Fruit fly (Drosophila melanogaster) whole organism, embryonic: Measurements from ENCODE around the gene CG7565.

Source experiments
- Blimp-1 ChIP-seq: fragments of 200-800 bp; sonication (Bioruptor generic); optimal IDR thresholded peaks from 3 replicates; lab custom pipeline; 2018; ENCODE audit warnings: missing biosample characterization, missing genetic modification characterization, mild to moderate bottlenecking, moderate library complexity, missing genetic modification reagents
- CG10274 ChIP-seq: fragments of 200-800 bp; sonication (Bioruptor generic); optimal IDR thresholded peaks from 3 replicates; lab custom pipeline; 2017; ENCODE audit warnings: missing biosample characterization, mild to moderate bottlenecking, missing genetic modification characterization
- CG10321 ChIP-seq: fragments of 200-800 bp; sonication (Bioruptor generic); IDR thresholded peaks from 2 replicates; pipeline ENCODE4 v1.3.6; 2022; ENCODE audit warnings: missing biosample characterization, missing genetic modification characterization
- CG11456 ChIP-seq: fragments of 200-800 bp; sonication (Bioruptor generic); IDR thresholded peaks from 3 replicates; pipeline ENCODE4 v1.3.6; 2022; ENCODE audit warnings: missing biosample characterization, missing genetic modification characterization
- CG12071 ChIP-seq: fragments of 200-800 bp; sonication (Bioruptor generic); optimal IDR thresholded peaks from 3 replicates; lab custom pipeline; 2018; ENCODE audit warnings: missing biosample characterization, mild to moderate bottlenecking, missing genetic modification characterization
- CG13624 ChIP-seq: fragments of 200-800 bp; sonication (Bioruptor generic); optimal IDR thresholded peaks from 2 replicates; lab custom pipeline; 2016; ENCODE audit warnings: missing biosample characterization, missing genetic modification characterization
- CG14050 ChIP-seq: fragments of 200-800 bp; sonication (Bioruptor generic); IDR thresholded peaks from 3 replicates; pipeline ENCODE4 v1.3.6; 2022; ENCODE audit warnings: missing biosample characterization, missing genetic modification characterization
- CG14965 ChIP-seq: fragments of 200-800 bp; sonication (Bioruptor generic); optimal IDR thresholded peaks from 2 replicates; lab custom pipeline; 2016; ENCODE audit warnings: missing biosample characterization, missing genetic modification characterization, borderline replicate concordance
- CG1529 ChIP-seq: fragments of 200-800 bp; sonication (Bioruptor generic); optimal IDR thresholded peaks from 3 replicates; lab custom pipeline; 2018; ENCODE audit warnings: missing biosample characterization, missing genetic modification characterization
- CG1647 ChIP-seq: fragments of 200-800 bp; sonication (Bioruptor generic); optimal IDR thresholded peaks from 3 replicates; lab custom pipeline; 2016; ENCODE audit warnings: missing biosample characterization, missing genetic modification characterization
- CG17328 ChIP-seq: fragments of 200-800 bp; sonication (Bioruptor generic); IDR thresholded peaks from 2 replicates; pipeline ENCODE4 v1.3.6; 2022; ENCODE audit warnings: missing biosample characterization, missing genetic modification characterization
- CG17361 ChIP-seq: fragments of 200-800 bp; sonication (Bioruptor generic); IDR thresholded peaks from 3 replicates; pipeline ENCODE4 v1.3.6; 2022; ENCODE audit warnings: missing biosample characterization, missing genetic modification characterization
- CG18262 ChIP-seq: fragments of 200-800 bp; optimal IDR thresholded peaks from 3 replicates; lab custom pipeline; 2019; ENCODE audit warnings: missing biosample characterization, mild to moderate bottlenecking, missing genetic modification characterization, moderate library complexity
- CG2875 ChIP-seq: fragments of 200-800 bp; sonication (Bioruptor generic); optimal IDR thresholded peaks from 2 replicates; lab custom pipeline; 2017; ENCODE audit warnings: missing biosample characterization, mild to moderate bottlenecking, missing genetic modification characterization, missing genetic modification reagents
- CG30403 ChIP-seq: fragments of 200-800 bp; sonication (Bioruptor generic); optimal IDR thresholded peaks from 3 replicates; lab custom pipeline; 2016; ENCODE audit warnings: missing biosample characterization, missing genetic modification characterization
- CG31388 ChIP-seq: fragments of 200-800 bp; sonication (Bioruptor generic); optimal IDR thresholded peaks from 2 replicates; lab custom pipeline; 2016; ENCODE audit warnings: missing biosample characterization, missing genetic modification characterization
- CG34422 ChIP-seq: fragments of 200-800 bp; sonication (Bioruptor generic); IDR thresholded peaks from 3 replicates; pipeline ENCODE4 v1.3.6; 2022; ENCODE audit warnings: missing biosample characterization, missing genetic modification characterization
- CG3847 ChIP-seq: fragments of 200-800 bp; sonication (Bioruptor generic); IDR thresholded peaks from 2 replicates; pipeline ENCODE4 v1.3.6; 2022; ENCODE audit warnings: missing biosample characterization, missing genetic modification characterization
- CG4730 ChIP-seq: fragments of 200-800 bp; sonication (Bioruptor generic); IDR thresholded peaks from 2 replicates; pipeline ENCODE4 v1.3.6; 2022; ENCODE audit warnings: missing biosample characterization, missing genetic modification characterization
- CG6254 ChIP-seq: fragments of 200-800 bp; sonication (Bioruptor generic); optimal IDR thresholded peaks from 3 replicates; lab custom pipeline; 2017; ENCODE audit warnings: mild to moderate bottlenecking, missing biosample characterization, missing genetic modification reagents, missing genetic modification characterization
- CG6765 ChIP-seq: fragments of 200-800 bp; sonication (Bioruptor generic); optimal IDR thresholded peaks from 3 replicates; lab custom pipeline; 2017; ENCODE audit warnings: missing biosample characterization, mild to moderate bottlenecking, missing genetic modification characterization
- CG7357 ChIP-seq: fragments of 200-800 bp; sonication (Bioruptor generic); IDR thresholded peaks from 3 replicates; pipeline ENCODE4 v1.3.6; 2022; ENCODE audit warnings: missing biosample characterization, missing genetic modification characterization
- CG8290 ChIP-seq, 3 experiments: fragments of 200-800 bp; sonication (Bioruptor generic); optimal IDR thresholded peaks; 2 replicates each; lab custom pipeline; 2016 to 2019; ENCODE audit warnings: missing biosample characterization in 3 of 3, missing genetic modification characterization in 3 of 3, mild to moderate bottlenecking in 2 of 3, moderate library complexity in 1 of 3
- CG9437 ChIP-seq: fragments of 200-800 bp; sonication (Bioruptor generic); optimal IDR thresholded peaks from 2 replicates; lab custom pipeline; 2018; ENCODE audit warnings: missing biosample characterization, mild to moderate bottlenecking, missing genetic modification characterization
- CrebB ChIP-seq: fragments of 200-800 bp; sonication (Bioruptor generic); optimal IDR thresholded peaks from 3 replicates; lab custom pipeline; 2018; ENCODE audit warnings: missing biosample characterization, mild to moderate bottlenecking, missing genetic modification characterization
- Dek ChIP-seq: fragments of 200-800 bp; sonication (Bioruptor generic); optimal IDR thresholded peaks from 3 replicates; lab custom pipeline; 2019; ENCODE audit warnings: missing biosample characterization, mild to moderate bottlenecking, missing genetic modification characterization, moderate library complexity
- Dip2 ChIP-seq: fragments of 200-800 bp; sonication (Bioruptor generic); IDR thresholded peaks from 2 replicates; pipeline ENCODE4 v1.3.6; 2022; ENCODE audit warnings: missing biosample characterization, missing genetic modification characterization
- Gug ChIP-seq: fragments of 200-800 bp; sonication (Bioruptor generic); IDR thresholded peaks from 4 replicates; pipeline ENCODE4 v1.3.6; 2022; ENCODE audit warnings: missing biosample characterization, missing genetic modification characterization
- Lpt ChIP-seq: fragments of >200 bp; optimal IDR thresholded peaks from 2 replicates; lab custom pipeline; 2018; ENCODE audit warnings: missing biosample characterization, missing genetic modification characterization
- MTF-1 ChIP-seq: fragments of 200-800 bp; sonication (Bioruptor generic); optimal IDR thresholded peaks from 2 replicates; lab custom pipeline; 2018; ENCODE audit warnings: missing biosample characterization, mild to moderate bottlenecking, missing genetic modification characterization, borderline replicate concordance
- NC2α ChIP-seq: fragments of 200-800 bp; sonication (Bioruptor generic); optimal IDR thresholded peaks from 2 replicates; lab custom pipeline; 2016; ENCODE audit warnings: missing biosample characterization, missing genetic modification characterization
- Optix ChIP-seq: fragments of 200-800 bp; sonication (Bioruptor generic); IDR thresholded peaks from 3 replicates; pipeline ENCODE4 v1.3.6; 2022; ENCODE audit warnings: missing biosample characterization, missing genetic modification characterization
- Sox100B ChIP-seq: fragments of 200-800 bp; sonication (Bioruptor generic); optimal IDR thresholded peaks from 3 replicates; lab custom pipeline; 2018; ENCODE audit warnings: missing biosample characterization, mild to moderate bottlenecking, missing genetic modification characterization
- Sry-β ChIP-seq: fragments of 200-800 bp; sonication (Bioruptor generic); optimal IDR thresholded peaks from 2 replicates; lab custom pipeline; 2018; ENCODE audit warnings: missing biosample characterization, mild to moderate bottlenecking, missing genetic modification characterization, moderate library complexity
- btn ChIP-seq: fragments of 200-800 bp; sonication (Bioruptor generic); optimal IDR thresholded peaks from 2 replicates; lab custom pipeline; 2016; ENCODE audit warnings: missing biosample characterization, missing genetic modification characterization
- cas ChIP-seq: fragments of 200-800 bp; sonication (Bioruptor generic); IDR thresholded peaks from 2 replicates; pipeline ENCODE4 v1.3.6; 2022; ENCODE audit warnings: missing biosample characterization, missing genetic modification characterization
- caup ChIP-seq: fragments of 200-800 bp; sonication (Bioruptor generic); optimal IDR thresholded peaks from 3 replicates; lab custom pipeline; 2017; ENCODE audit warnings: missing biosample characterization, mild to moderate bottlenecking, missing genetic modification characterization, moderate library complexity; ENCODE audit not compliant: severe bottlenecking
- grn ChIP-seq: fragments of 200-800 bp; sonication (Bioruptor generic); optimal IDR thresholded peaks from 3 replicates; lab custom pipeline; 2017; ENCODE audit warnings: missing biosample characterization, missing genetic modification characterization
- nerfin-2 ChIP-seq: fragments of 200-800 bp; sonication (Bioruptor generic); IDR thresholded peaks from 2 replicates; pipeline ENCODE4 v1.3.6; 2022; ENCODE audit warnings: missing biosample characterization, missing genetic modification characterization; ENCODE audit not compliant: partially characterized antibody
- otp ChIP-seq: fragments of 200-800 bp; sonication (Bioruptor generic); IDR thresholded peaks from 3 replicates; pipeline ENCODE4, ENCODE4 v1.3.6; 2022; ENCODE audit warnings: missing biosample characterization, missing genetic modification characterization
- phol ChIP-seq: fragments of 200-800 bp; sonication (Bioruptor generic); optimal IDR thresholded peaks from 3 replicates; lab custom pipeline; 2018; ENCODE audit warnings: missing biosample characterization, mild to moderate bottlenecking, missing genetic modification characterization, moderate library complexity
- ro ChIP-seq: fragments of 200-800 bp; sonication (Bioruptor generic); IDR thresholded peaks from 2 replicates; pipeline ENCODE4 v1.3.6; 2022; ENCODE audit warnings: missing biosample characterization, missing genetic modification characterization
- sima ChIP-seq: fragments of 200-800 bp; sonication (Bioruptor generic); optimal IDR thresholded peaks from 2 replicates; lab custom pipeline; 2016; ENCODE audit warnings: missing biosample characterization, missing genetic modification characterization
- slbo ChIP-seq: fragments of 200-800 bp; sonication (Bioruptor generic); IDR thresholded peaks from 2 replicates; pipeline ENCODE4 v1.3.6; 2022; ENCODE audit warnings: missing biosample characterization, missing genetic modification characterization
- ssp ChIP-seq: fragments of 200-800 bp; sonication (Bioruptor generic); IDR thresholded peaks from 2 replicates; pipeline ENCODE4 v1.3.6; 2022; ENCODE audit warnings: missing biosample characterization, missing genetic modification characterization
- stwl ChIP-seq: fragments of 200-800 bp; sonication (Bioruptor generic); optimal IDR thresholded peaks from 3 replicates; lab custom pipeline; 2018; ENCODE audit warnings: missing biosample characterization, mild to moderate bottlenecking, missing genetic modification characterization, moderate library complexity
- tin ChIP-seq: fragments of 200-800 bp; sonication (Bioruptor generic); optimal IDR thresholded peaks from 3 replicates; lab custom pipeline; 2016; ENCODE audit warnings: missing biosample characterization, missing genetic modification characterization
- tup ChIP-seq: fragments of 200-800 bp; sonication (Bioruptor generic); optimal IDR thresholded peaks from 2 replicates; lab custom pipeline; 2016; ENCODE audit warnings: missing biosample characterization, mild to moderate bottlenecking, missing genetic modification characterization, moderate library complexity
- unpg ChIP-seq: fragments of 200-800 bp; sonication (Bioruptor generic); optimal IDR thresholded peaks from 3 replicates; lab custom pipeline; 2018; ENCODE audit warnings: missing biosample characterization, mild to moderate bottlenecking, missing genetic modification characterization, moderate library complexity
- zen2 ChIP-seq: fragments of 200-800 bp; sonication (Bioruptor generic); IDR thresholded peaks from 3 replicates; pipeline ENCODE4 v1.3.6; 2022; ENCODE audit warnings: missing biosample characterization, missing genetic modification characterization; ENCODE audit not compliant: partially characterized antibody

CG7565 gene

dm6 chr3L:8091650-8092068 lies at the start of gene CG7565:
Gene CG7565 (minus strand): TSS chr3L:8091786.
- TF ChIP-seq nerfin-2 (GFP tag; lab: Robert Waterston, UW) (no peak), CG1529 (GFP tag; lab: Kevin White, UChicago) (no peak), CG18262 (peak; percentile 14), ro (GFP tag; lab: Robert Waterston, UW) (no peak), CG4730 (GFP tag; lab: Robert Waterston, UW) (no peak), cas (GFP tag; lab: Robert Waterston, UW) (no peak), CG30403 (GFP tag; lab: Kevin White, UChicago) (peak; percentile 39), stwl (tag; lab: Kevin White, UChicago) (peak; percentile 99), CG6254 (GFP tag; lab: Kevin White, UChicago) (no peak), slbo (GFP tag; lab: Robert Waterston, UW) (peak; percentile 6; the same call in 1 of the 2 replicates), Optix (GFP tag; lab: Robert Waterston, UW) (no peak), CG8290 (GFP tag; optimal IDR thresholded peaks at IDR 0.05; lab: Kevin White, UChicago) (peak; percentile 36), CG8290 (tag; optimal IDR thresholded peaks at IDR 0.05; lab: Kevin White, UChicago) (peak in 1 of 2 experiments; percentile 86), btn (GFP tag; lab: Kevin White, UChicago) (no peak), ssp (GFP tag; lab: Robert Waterston, UW) (no peak), Dip2 (no peak), CG12071 (GFP tag; lab: Kevin White, UChicago) (peak; percentile 56), CG17328 (GFP tag; lab: Robert Waterston, UW) (no peak), Sox100B (no peak), CG31388 (GFP tag; lab: Kevin White, UChicago) (no peak), CG10274 (GFP tag; lab: Kevin White, UChicago) (no peak), Lpt (GFP tag; lab: Kevin White, UChicago) (no peak), Gug (GFP tag; lab: Robert Waterston, UW) (peak; percentile 12; the same call in 1 of the 4 replicates), CG10321 (GFP tag; lab: Robert Waterston, UW) (no peak), CG11456 (peak; percentile 59; the same call in 2 of the 3 replicates), caup (peak; percentile 82), MTF-1 (GFP tag; lab: Kevin White, UChicago) (peak; percentile 33), grn (GFP tag; lab: Kevin White, UChicago) (peak; percentile 3), CG1647 (GFP tag; lab: Kevin White, UChicago) (peak; percentile 26), CG6765 (peak; percentile 67), phol (tag; lab: Kevin White, UChicago) (peak; percentile 23), unpg (peak; percentile 24), CG14965 (no peak), CrebB (peak; percentile 58), CG13624 (GFP tag; lab: Kevin White, UChicago) (peak; percentile 62), otp (GFP tag; lab: Robert Waterston, UW) (0 out of 3 replicates have a peak, but pooled peaks have one; percentile 5), tin (GFP tag; lab: Kevin White, UChicago) (peak; percentile 38), Blimp-1 (GFP tag; lab: Kevin White, UChicago) (no peak), CG17361 (no peak), NC2α (GFP tag; lab: Kevin White, UChicago) (no peak), CG9437 (GFP tag; lab: Kevin White, UChicago) (no peak), CG7357 (no peak), tup (GFP tag; lab: Kevin White, UChicago) (peak; percentile 33), CG2875 (GFP tag; lab: Kevin White, UChicago) (peak; percentile 5), CG3847 (GFP tag; lab: Robert Waterston, UW) (peak; percentile 49), Sry-β (no peak), CG34422 (peak; percentile 53; the same call in 1 of the 3 replicates), Dek (tag; lab: Kevin White, UChicago) (peak; percentile 2), zen2 (GFP tag; lab: Robert Waterston, UW) (peak; percentile 32; the same call in 1 of the 3 replicates), sima (no peak), CG14050 (GFP tag; lab: Robert Waterston, UW) (no peak)
